Worm (Caenorhabditis elegans): ENCODE measurements around the gene coh-3.

DNA sequence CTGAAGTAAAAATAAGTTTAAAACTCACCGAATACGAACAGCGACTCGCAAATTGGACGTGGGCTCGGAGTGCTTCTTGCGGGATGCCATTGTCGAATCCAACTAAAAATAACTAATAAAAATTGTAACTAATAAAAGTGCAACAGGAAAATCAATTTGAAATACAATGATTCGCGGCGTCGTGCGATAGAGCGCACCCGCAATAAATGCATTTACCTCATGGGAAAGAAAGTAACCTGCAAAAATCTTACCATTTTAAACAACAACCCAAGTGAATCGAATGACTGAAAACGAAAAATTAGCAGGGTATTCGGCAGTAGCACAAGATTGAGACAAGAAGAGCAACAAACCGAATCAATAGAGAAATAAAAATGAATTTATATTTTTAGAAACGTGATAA, 596 bp upstream of the coh-3 start, which contains the start of gene bmk-1:
- TF ChIP-seq cog-1 (tag; optimal IDR thresholded peaks at IDR 0.05) = no peak
- no peak for TF ChIP-seq ref-1 (GFP tag; conservative IDR thresholded peaks at IDR 0.05)
